Fruit fly (Drosophila melanogaster) whole organism, embryonic: Measurements from ENCODE around the gene bor.

Experiments used
- Aef1 ChIP-seq: fragments of 200-800 bp; sonication (Bioruptor generic); IDR thresholded peaks from 3 replicates; pipeline ENCODE4 v1.3.6; 2022; ENCODE audit warnings: missing biosample characterization, missing genetic modification characterization
- Blimp-1 ChIP-seq: fragments of 200-800 bp; sonication (Bioruptor generic); optimal IDR thresholded peaks from 3 replicates; lab custom pipeline; 2018; ENCODE audit warnings: missing biosample characterization, missing genetic modification characterization, mild to moderate bottlenecking, moderate library complexity, missing genetic modification reagents
- CG10147 ChIP-seq: fragments of 200-800 bp; sonication (Bioruptor generic); optimal IDR thresholded peaks from 2 replicates; lab custom pipeline; 2019; ENCODE audit warnings: missing biosample characterization, mild to moderate bottlenecking, missing genetic modification characterization, moderate library complexity
- CG1024 ChIP-seq: fragments of 200-800 bp; sonication (Bioruptor generic); IDR thresholded peaks from 2 replicates; pipeline ENCODE4 v1.3.6; 2022; ENCODE audit warnings: missing biosample characterization, missing genetic modification characterization
- CG11085 ChIP-seq: fragments of 200-800 bp; sonication (Bioruptor generic); IDR thresholded peaks from 2 replicates; pipeline ENCODE4 v1.3.6; 2022; ENCODE audit warnings: missing biosample characterization, missing genetic modification characterization
- CG12071 ChIP-seq: fragments of 200-800 bp; sonication (Bioruptor generic); optimal IDR thresholded peaks from 3 replicates; lab custom pipeline; 2018; ENCODE audit warnings: missing biosample characterization, mild to moderate bottlenecking, missing genetic modification characterization
- CG1529 ChIP-seq: fragments of 200-800 bp; sonication (Bioruptor generic); optimal IDR thresholded peaks from 3 replicates; lab custom pipeline; 2018; ENCODE audit warnings: missing biosample characterization, missing genetic modification characterization
- CG16863 ChIP-seq: fragments of 200-800 bp; sonication (Bioruptor generic); optimal IDR thresholded peaks from 3 replicates; lab custom pipeline; 2016; ENCODE audit warnings: missing biosample characterization, missing genetic modification characterization
- CG2116 ChIP-seq: fragments of 200-800 bp; sonication (Bioruptor generic); optimal IDR thresholded peaks from 3 replicates; lab custom pipeline; 2018; ENCODE audit warnings: missing biosample characterization, mild to moderate bottlenecking, missing genetic modification characterization
- CG2712 ChIP-seq: fragments of 200-800 bp; optimal IDR thresholded peaks from 3 replicates; lab custom pipeline; 2019; ENCODE audit warnings: missing biosample characterization, mild to moderate bottlenecking, missing genetic modification characterization, moderate library complexity
- CG31388 ChIP-seq: fragments of 200-800 bp; sonication (Bioruptor generic); optimal IDR thresholded peaks from 2 replicates; lab custom pipeline; 2016; ENCODE audit warnings: missing biosample characterization, missing genetic modification characterization
- CG3281 ChIP-seq: fragments of 200-800 bp; sonication (Bioruptor generic); optimal IDR thresholded peaks from 3 replicates; lab custom pipeline; 2017; ENCODE audit warnings: missing biosample characterization, mild to moderate bottlenecking, missing genetic modification characterization
- CG4282 ChIP-seq: fragments of 200-800 bp; sonication (Bioruptor generic); optimal IDR thresholded peaks from 2 replicates; lab custom pipeline; 2016; ENCODE audit warnings: missing biosample characterization, missing genetic modification characterization
- CG4360 ChIP-seq: fragments of 200-800 bp; sonication (Bioruptor generic); IDR thresholded peaks from 2 replicates; pipeline ENCODE4 v1.3.6; 2022; ENCODE audit warnings: missing biosample characterization, missing genetic modification characterization
- CG4854 ChIP-seq: fragments of 200-800 bp; sonication (Bioruptor generic); optimal IDR thresholded peaks from 2 replicates; lab custom pipeline; 2016; ENCODE audit warnings: missing biosample characterization, missing genetic modification characterization, inconsistent platforms
- CG5245 ChIP-seq: fragments of 200-800 bp; sonication (Bioruptor generic); optimal IDR thresholded peaks from 3 replicates; lab custom pipeline; 2016; ENCODE audit warnings: missing biosample characterization, missing genetic modification characterization
- CG7745 ChIP-seq: fragments of 200-800 bp; sonication (Bioruptor generic); optimal IDR thresholded peaks from 2 replicates; lab custom pipeline; 2018; ENCODE audit warnings: missing biosample characterization, mild to moderate bottlenecking, missing genetic modification characterization, moderate library complexity
- CG7987 ChIP-seq: fragments of 200-800 bp; sonication (Bioruptor generic); optimal IDR thresholded peaks from 2 replicates; lab custom pipeline; 2018; ENCODE audit warnings: missing biosample characterization, mild to moderate bottlenecking, missing genetic modification characterization, moderate library complexity
- CG8478 ChIP-seq: fragments of >200 bp; optimal IDR thresholded peaks from 2 replicates; lab custom pipeline; 2018
- CG9797 ChIP-seq: fragments of 200-800 bp; sonication (Bioruptor generic); optimal IDR thresholded peaks from 3 replicates; lab custom pipeline; 2018; ENCODE audit warnings: missing biosample characterization, mild to moderate bottlenecking, missing genetic modification characterization
- Deaf1 ChIP-seq: fragments of 200-800 bp; optimal IDR thresholded peaks from 3 replicates; lab custom pipeline; 2019; ENCODE audit warnings: missing biosample characterization, mild to moderate bottlenecking, missing genetic modification characterization, moderate library complexity
- HLHmδ ChIP-seq: fragments of 200-800 bp; sonication (Bioruptor generic); optimal IDR thresholded peaks from 2 replicates; lab custom pipeline; 2018; ENCODE audit warnings: missing biosample characterization, mild to moderate bottlenecking, missing genetic modification characterization, moderate library complexity
- Hr3 ChIP-seq: fragments of 200-800 bp; sonication (Bioruptor generic); optimal IDR thresholded peaks from 3 replicates; lab custom pipeline; 2016; ENCODE audit warnings: missing biosample characterization, missing genetic modification characterization
- Med ChIP-seq: fragments of 200-800 bp; sonication (Bioruptor generic); peaks from one replicate; lab custom pipeline; 2016; ENCODE audit warnings: missing biosample characterization, missing genetic modification characterization, mild to moderate bottlenecking, inconsistent platforms, moderate library complexity
- Neu2 ChIP-seq: fragments of 200-800 bp; sonication (Bioruptor generic); optimal IDR thresholded peaks from 3 replicates; lab custom pipeline; 2016; ENCODE audit warnings: missing biosample characterization, missing genetic modification characterization, borderline replicate concordance
- Ssrp ChIP-seq: fragments of 200-800 bp; sonication (Bioruptor generic); optimal IDR thresholded peaks from 2 replicates; lab custom pipeline; 2018; ENCODE audit warnings: missing biosample characterization, mild to moderate bottlenecking, missing genetic modification characterization, moderate library complexity
- amos ChIP-seq: fragments of 200-800 bp; sonication (Bioruptor generic); IDR thresholded peaks from 2 replicates; pipeline ENCODE4 v1.3.6; 2022; ENCODE audit warnings: missing biosample characterization, missing genetic modification characterization; ENCODE audit not compliant: partially characterized antibody
- bcd ChIP-seq: fragments of 200-800 bp; sonication (Bioruptor generic); optimal IDR thresholded peaks from 2 replicates; lab custom pipeline; 2017; ENCODE audit warnings: missing biosample characterization, mild to moderate bottlenecking, missing genetic modification characterization
- chinmo ChIP-seq: fragments of 200-800 bp; sonication (Bioruptor generic); IDR thresholded peaks from 4 replicates; pipeline ENCODE4 v1.3.6; 2022; ENCODE audit warnings: missing biosample characterization, missing genetic modification characterization; ENCODE audit not compliant: partially characterized antibody
- dan ChIP-seq: fragments of 200-800 bp; sonication (Bioruptor generic); IDR thresholded peaks from 2 replicates; pipeline ENCODE4 v1.3.6; 2022; ENCODE audit warnings: missing biosample characterization, missing genetic modification characterization
- dimm ChIP-seq: fragments of 200-800 bp; sonication (Bioruptor generic); IDR thresholded peaks from 2 replicates; pipeline ENCODE4 v1.3.6; 2022; ENCODE audit warnings: missing biosample characterization, missing genetic modification characterization
- dmrt11E ChIP-seq: fragments of 200-800 bp; sonication (Bioruptor generic); optimal IDR thresholded peaks from 3 replicates; lab custom pipeline; 2018; ENCODE audit warnings: missing biosample characterization, mild to moderate bottlenecking, missing genetic modification characterization, moderate library complexity
- dmrt99B ChIP-seq: fragments of 200-800 bp; sonication (Bioruptor generic); optimal IDR thresholded peaks from 2 replicates; lab custom pipeline; 2018; ENCODE audit warnings: missing biosample characterization, mild to moderate bottlenecking, missing genetic modification characterization, moderate library complexity
- ewg ChIP-seq: fragments of 200-800 bp; sonication (Bioruptor generic); optimal IDR thresholded peaks from 3 replicates; lab custom pipeline; 2017; ENCODE audit warnings: mild to moderate bottlenecking, missing biosample characterization, missing genetic modification reagents, missing genetic modification characterization
- fu2 ChIP-seq: fragments of 200-800 bp; sonication (Bioruptor generic); optimal IDR thresholded peaks from 2 replicates; lab custom pipeline; 2016; ENCODE audit warnings: missing biosample characterization, missing genetic modification characterization
- gem ChIP-seq: fragments of 200-800 bp; sonication (Bioruptor generic); optimal IDR thresholded peaks from 2 replicates; lab custom pipeline; 2019; ENCODE audit warnings: missing biosample characterization, mild to moderate bottlenecking, missing genetic modification characterization, moderate library complexity
- hb ChIP-seq: fragments of 200-800 bp; sonication (Bioruptor generic); IDR thresholded peaks from 3 replicates; pipeline ENCODE4 v1.3.6; 2022; ENCODE audit warnings: missing biosample characterization, missing genetic modification characterization; ENCODE audit not compliant: partially characterized antibody
- jumu ChIP-seq: fragments of 200-800 bp; sonication (Bioruptor generic); optimal IDR thresholded peaks from 3 replicates; lab custom pipeline; 2016; ENCODE audit warnings: missing biosample characterization, missing genetic modification characterization
- kni ChIP-seq: fragments of 200-800 bp; sonication (Bioruptor generic); optimal IDR thresholded peaks from 3 replicates; lab custom pipeline; 2017; ENCODE audit warnings: mild to moderate bottlenecking, missing biosample characterization, missing genetic modification reagents, missing genetic modification characterization
- knrl ChIP-seq: fragments of 200-800 bp; sonication (Bioruptor generic); IDR thresholded peaks from 3 replicates; pipeline ENCODE4 v1.3.6; 2022; ENCODE audit warnings: missing biosample characterization, missing genetic modification characterization; ENCODE audit not compliant: partially characterized antibody
- luna ChIP-seq: fragments of 200-800 bp; sonication (Bioruptor generic); optimal IDR thresholded peaks from 2 replicates; lab custom pipeline; 2016; ENCODE audit warnings: missing biosample characterization, missing genetic modification characterization
- mirr ChIP-seq: fragments of 200-800 bp; sonication (Bioruptor generic); optimal IDR thresholded peaks from 3 replicates; lab custom pipeline; 2018; ENCODE audit warnings: missing biosample characterization, mild to moderate bottlenecking, missing genetic modification characterization
- ranshi ChIP-seq: fragments of 200-800 bp; sonication (Bioruptor generic); IDR thresholded peaks from 2 replicates; pipeline ENCODE4 v1.3.6; 2022; ENCODE audit warnings: missing biosample characterization, missing genetic modification characterization
- rib ChIP-seq: fragments of 200-800 bp; sonication (Bioruptor generic); IDR thresholded peaks from 2 replicates; pipeline ENCODE4 v1.3.6; 2022; ENCODE audit warnings: missing biosample characterization, missing genetic modification characterization
- sima ChIP-seq: fragments of 200-800 bp; sonication (Bioruptor generic); optimal IDR thresholded peaks from 2 replicates; lab custom pipeline; 2016; ENCODE audit warnings: missing biosample characterization, missing genetic modification characterization
- vvl ChIP-seq: fragments of 200-800 bp; sonication (Bioruptor generic); IDR thresholded peaks from 2 replicates; pipeline ENCODE4 v1.3.6; 2022; ENCODE audit warnings: missing biosample characterization, missing genetic modification characterization
- z ChIP-seq: fragments of 200-800 bp; sonication (Bioruptor generic); IDR thresholded peaks from 3 replicates; pipeline ENCODE4 v1.3.6; 2022; ENCODE audit warnings: missing biosample characterization, missing genetic modification characterization
- zen ChIP-seq: fragments of 200-800 bp; sonication (Bioruptor generic); optimal IDR thresholded peaks from 3 replicates; lab custom pipeline; 2018; ENCODE audit warnings: missing biosample characterization, mild to moderate bottlenecking, missing genetic modification characterization, moderate library complexity

Gene bor

DNA sequence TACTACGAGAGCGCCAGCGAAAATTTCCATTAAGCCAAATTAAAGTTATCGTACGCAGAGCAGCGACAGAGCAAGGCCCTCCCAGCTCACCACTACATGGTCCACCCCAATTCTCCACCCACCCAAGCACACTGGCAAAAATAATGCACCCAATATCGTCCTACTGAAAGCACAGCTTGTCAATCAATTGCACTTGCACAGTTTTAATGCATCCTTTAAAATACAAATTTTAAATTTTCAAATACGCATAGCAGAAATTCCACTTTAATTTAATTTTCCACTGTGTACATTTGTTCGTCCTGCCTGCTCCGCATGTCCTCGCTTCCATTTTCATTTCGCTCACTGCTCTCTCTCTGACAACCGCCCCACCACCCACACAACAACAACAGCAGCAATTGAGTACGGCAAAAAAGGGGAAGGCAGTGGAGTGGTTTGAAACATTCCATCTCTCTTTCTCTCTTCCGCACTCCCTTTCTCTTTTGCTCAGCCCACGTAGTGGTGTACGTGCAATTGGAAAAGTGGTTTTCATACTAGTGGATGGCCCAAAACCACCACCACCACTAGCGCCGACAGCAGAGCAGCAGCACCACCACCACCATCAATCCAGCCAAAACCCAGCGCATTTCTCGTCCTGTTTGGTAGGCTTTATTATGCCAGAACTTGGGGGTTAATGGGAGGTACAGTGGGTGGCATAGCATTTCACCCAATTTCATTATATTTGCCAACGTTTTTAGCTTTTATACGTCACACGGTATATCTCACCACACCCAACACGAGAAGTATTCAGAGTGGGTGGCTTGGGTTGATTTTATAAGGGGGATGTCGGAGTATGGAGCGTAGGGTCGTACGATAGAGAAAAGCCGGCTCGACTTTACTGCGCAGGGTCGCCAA lies 16.1 kb downstream of the bor start (continued):
- peak; percentile 78 for TF ChIP-seq gem
- TF ChIP-seq CG11085 (GFP tag; lab: Robert Waterston, UW): no peak
- no peak for TF ChIP-seq fu2 (GFP tag; lab: Kevin White, UChicago)
- peak; percentile 54 for TF ChIP-seq CG1529 (GFP tag; lab: Kevin White, UChicago)
- TF ChIP-seq CG7987 (GFP tag; lab: Kevin White, UChicago): peak; percentile 80
- TF ChIP-seq hb (GFP tag; lab: Robert Waterston, UW): no peak
- TF ChIP-seq sima (GFP tag; lab: Kevin White, UChicago): peak; percentile 86
- TF ChIP-seq kni (GFP tag; lab: Kevin White, UChicago): peak; percentile 69
- TF ChIP-seq, all 482 proteins: peak for 340

DNA sequence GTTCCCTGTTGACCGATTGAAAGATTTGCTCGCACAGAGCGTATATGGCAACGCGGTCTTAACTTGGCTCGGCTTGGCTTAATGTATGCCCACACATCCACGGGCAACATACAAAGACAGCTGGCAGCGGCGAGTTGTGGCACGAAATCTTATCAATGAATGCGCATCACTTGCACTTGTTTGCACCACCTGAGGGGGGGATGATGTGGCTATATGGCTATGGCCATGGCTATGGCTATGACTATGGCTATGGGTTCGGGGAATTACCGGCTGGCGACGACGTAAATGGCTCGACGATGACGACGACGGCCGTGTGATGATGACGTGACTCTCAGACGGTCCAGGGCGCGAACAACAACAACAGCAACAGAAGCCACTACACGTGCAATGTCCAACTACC lies 16.9 kb downstream of the bor start:
- TF ChIP-seq CG8478 (lab: Kevin White, UChicago): peak; percentile 50
- TF ChIP-seq CG4854 (GFP tag; lab: Kevin White, UChicago): no peak
- TF ChIP-seq Aef1: no peak
- no peak for TF ChIP-seq Ssrp
- no peak for TF ChIP-seq CG2116 (GFP tag; lab: Kevin White, UChicago)
- TF ChIP-seq amos (GFP tag; lab: Robert Waterston, UW): no peak
- no peak for TF ChIP-seq CG10147 (GFP tag; lab: Kevin White, UChicago)
- TF ChIP-seq luna (GFP tag; lab: Kevin White, UChicago): no peak
- TF ChIP-seq dan: no peak
- TF ChIP-seq CG1024 (GFP tag; lab: Robert Waterston, UW): no peak
- TF ChIP-seq ewg (GFP tag; lab: Kevin White, UChicago): no peak
- no peak for TF ChIP-seq CG3281 (GFP tag; lab: Kevin White, UChicago)
- TF ChIP-seq dimm: no peak
- TF ChIP-seq rib: no peak
- no peak for TF ChIP-seq mirr (GFP tag; lab: Kevin White, UChicago)
- TF ChIP-seq vvl: no peak
- TF ChIP-seq CG5245 (GFP tag; lab: Kevin White, UChicago): no peak
- no peak for TF ChIP-seq Hr3 (GFP tag; lab: Kevin White, UChicago)
- TF ChIP-seq Med (GFP tag; lab: Kevin White, UChicago): peak; percentile 52
- no peak for TF ChIP-seq dmrt99B (tag; lab: Kevin White, UChicago)
- peak; percentile 51 for TF ChIP-seq Blimp-1
- no peak for TF ChIP-seq CG16863 (GFP tag; lab: Kevin White, UChicago)
- TF ChIP-seq jumu (GFP tag; lab: Kevin White, UChicago): no peak
- TF ChIP-seq HLHmδ (GFP tag; lab: Kevin White, UChicago): no peak
- no peak for TF ChIP-seq CG7745 (tag; lab: Kevin White, UChicago)
- no peak for TF ChIP-seq CG9797 (GFP tag; lab: Kevin White, UChicago)
- TF ChIP-seq CG2712: no peak
- no peak; the same call in 1 of the 2 replicates for TF ChIP-seq CG4360 (GFP tag; lab: Robert Waterston, UW)
- TF ChIP-seq z (GFP tag; lab: Robert Waterston, UW): no peak
- no peak for TF ChIP-seq dmrt11E
- no peak for TF ChIP-seq Deaf1 (tag; lab: Kevin White, UChicago)
- peak; percentile 21 for TF ChIP-seq zen (tag; lab: Kevin White, UChicago)
- no peak for TF ChIP-seq ranshi (GFP tag; lab: Robert Waterston, UW)
- TF ChIP-seq CG4282 (GFP tag; lab: Kevin White, UChicago): no peak
- TF ChIP-seq chinmo (GFP tag; lab: Robert Waterston, UW): 0 out of 4 replicates have a peak, but pooled peaks have one; percentile 59
- TF ChIP-seq knrl (GFP tag; lab: Robert Waterston, UW): no peak
- no peak for TF ChIP-seq bcd (GFP tag; lab: Kevin White, UChicago)
- TF ChIP-seq Neu2 (GFP tag; lab: Kevin White, UChicago): no peak
- TF ChIP-seq CG31388 (GFP tag; lab: Kevin White, UChicago): no peak
- TF ChIP-seq CG12071 (GFP tag; lab: Kevin White, UChicago): no peak
